Worm (Caenorhabditis elegans) whole organism, midembryonic: ENCODE results near the gene ttr-18.

ENCODE experiments used
- flt-1 ChIP-seq: fragments of 200-800 bp; sonication (Bioruptor generic); IDR thresholded peaks from 2 replicates; pipeline ENCODE4 v1.3.6; 2022; ENCODE audit warnings: missing genetic modification characterization, missing compliant biosample characterization
- ztf-29 ChIP-seq: fragments of 200-800 bp; sonication (Bioruptor generic); IDR thresholded peaks from 2 replicates; pipeline ENCODE4 v1.3.6; 2022; ENCODE audit warnings: missing genetic modification reagents, missing genetic modification characterization, missing compliant biosample characterization

- TF ChIP-seq ztf-29 (no peak), flt-1 (GFP tag; lab: Robert Waterston, UW) (no peak)
Observed at ce11 chrII:11444973-11445372, 41.6 kb downstream of the ttr-18 start, which contains the start of gene W02B12.13.
